Worm (Caenorhabditis elegans) whole organism, mixed stage, embryonic: ENCODE measurements around the gene let-2.

ENCODE experiments used
- elt-1 ChIP-seq: sonication (generic microtip); optimal IDR thresholded peaks from 2 replicates; lab custom pipeline; 2017; ENCODE audit warnings: missing genetic modification characterization, mild to moderate bottlenecking, missing compliant biosample characterization, antibody characterized with exemption, moderate library complexity, borderline replicate concordance; ENCODE audit not compliant: insufficient read depth
- nhr-28 ChIP-seq: fragments of 150-350 bp; optimal IDR thresholded peaks from 2 replicates; lab custom pipeline; 2014; ENCODE audit warnings: missing biosample characterization, missing genetic modification characterization
- nhr-76 ChIP-seq: sonication (generic microtip); optimal IDR thresholded peaks from 2 replicates; lab custom pipeline; 2017; ENCODE audit warnings: missing biosample characterization, missing genetic modification characterization
- sem-2 ChIP-seq: fragments of 200-800 bp; sonication (Bioruptor generic); optimal IDR thresholded peaks from 2 replicates; lab custom pipeline; 2018; ENCODE audit warnings: mild to moderate bottlenecking, missing genetic modification characterization, missing compliant biosample characterization
- snpc-4 ChIP-seq: fragments of 150-350 bp; optimal IDR thresholded peaks from 2 replicates; lab custom pipeline; 2014; ENCODE audit warnings: missing biosample characterization, missing genetic modification characterization
- unc-62 ChIP-seq: fragments of 150-350 bp; optimal IDR thresholded peaks from 2 replicates; lab custom pipeline; 2014; ENCODE audit warnings: missing biosample characterization, missing genetic modification reagents, missing genetic modification characterization

ce11 chrX:16346212-16346883 lies 42.8 kb downstream of the let-2 start:
- no peak for TF ChIP-seq elt-1 (tag; lab: Kevin White, UChicago)
- no peak for TF ChIP-seq unc-62 (GFP tag; lab: Kevin White, UChicago)
- TF ChIP-seq nhr-28 (tag; lab: Kevin White, UChicago): no peak
- TF ChIP-seq nhr-76 (tag; lab: Kevin White, UChicago): no peak
- no peak for TF ChIP-seq sem-2
- TF ChIP-seq snpc-4 (tag; lab: Kevin White, UChicago): no peak
